Fruit fly (Drosophila melanogaster): Measurements from ENCODE around the gene x16.

x16 gene

dm6 chr2L:6950096-6950495, 30.1 kb upstream of the x16 start, which contains the start of the genes Gas41 and SA1 (continued):
- TF ChIP-seq CG32767 (GFP tag; IDR thresholded peaks at IDR 0.05) (peak; percentile 70; the same call in 1 of the 2 replicates), vnd (GFP tag; IDR thresholded peaks at IDR 0.05; ENCODE audit: partially characterized antibody) (peak; percentile 76), fru (optimal IDR thresholded peaks at IDR 0.05) (no peak), CG32772 (GFP tag; IDR thresholded peaks at IDR 0.05) (peak; percentile 94), Gug (GFP tag; IDR thresholded peaks at IDR 0.05) (peak; percentile 87), CG12219 (GFP tag; optimal IDR thresholded peaks at IDR 0.05) (peak; percentile 69), knrl (GFP tag; IDR thresholded peaks at IDR 0.05; ENCODE audit: partially characterized antibody) (peak; percentile 84), ewg (GFP tag; optimal IDR thresholded peaks at IDR 0.05) (peak; percentile 33), lola (GFP tag; optimal IDR thresholded peaks at IDR 0.05) (peak in 1 of 3 experiments; percentile 90), sc (optimal IDR thresholded peaks at IDR 0.05) (no peak), sc (GFP tag; optimal IDR thresholded peaks at IDR 0.05) (peak; percentile 84), CG42726 (GFP tag; IDR thresholded peaks at IDR 0.05; ENCODE audit: partially characterized antibody) (0 out of 2 replicates have a peak, but pooled peaks have one; percentile 57), tap (tag; optimal IDR thresholded peaks at IDR 0.05) (no peak), CG10267 (tag; optimal IDR thresholded peaks at IDR 0.05) (peak; percentile 83), MBD-R2 (GFP tag; IDR thresholded peaks at IDR 0.05) (peak; percentile 78), Ada2b (GFP tag; IDR thresholded peaks at IDR 0.05) (no peak), Deaf1 (tag; optimal IDR thresholded peaks at IDR 0.05) (no peak), CG18262 (tag; optimal IDR thresholded peaks at IDR 0.05) (peak; percentile 92), CG17361 (GFP tag; IDR thresholded peaks at IDR 0.05) (peak; percentile 95), Hey (tag; optimal IDR thresholded peaks at IDR 0.05) (peak; percentile 46), CG16815 (GFP tag; optimal IDR thresholded peaks at IDR 0.05) (peak; percentile 13), CG13123 (GFP tag; optimal IDR thresholded peaks at IDR 0.05) (peak; percentile 15), CG13424 (tag; optimal IDR thresholded peaks at IDR 0.05) (peak; percentile 96), GATAe (GFP tag; conservative IDR thresholded peaks at IDR 0.05) (no peak; the same call in 1 of the 2 replicates), CG12659 (GFP tag; optimal IDR thresholded peaks at IDR 0.05) (peak; percentile 90), CG34422 (GFP tag; IDR thresholded peaks at IDR 0.05) (peak; percentile 95), ro (GFP tag; IDR thresholded peaks at IDR 0.05) (no peak), cg (GFP tag; optimal IDR thresholded peaks at IDR 0.05) (no peak), CG18619 (GFP tag; optimal IDR thresholded peaks at IDR 0.05) (peak; percentile 22), gce (GFP tag; IDR thresholded peaks at IDR 0.05) (peak; percentile 67; the same call in 1 of the 3 replicates), hkb (optimal IDR thresholded peaks at IDR 0.05) (no peak), hkb (GFP tag; IDR thresholded peaks at IDR 0.05) (no peak), yki (optimal IDR thresholded peaks at IDR 0.05) (no peak), CG10654 (GFP tag; optimal IDR thresholded peaks at IDR 0.05) (peak; percentile 78), dmrt11E (tag; optimal IDR thresholded peaks at IDR 0.05) (peak; percentile 82), CG8359 (GFP tag; optimal IDR thresholded peaks at IDR 0.05; ENCODE audit: borderline replicate concordance) (peak; percentile 18), ab (GFP tag; optimal IDR thresholded peaks at IDR 0.05) (peak; percentile 26), CG2199 (GFP tag; IDR thresholded peaks at IDR 0.05) (peak; percentile 69; the same call in 2 of the 3 replicates), CG2120 (GFP tag; optimal IDR thresholded peaks at IDR 0.05) (peak; percentile 90), CG8290 (GFP tag; optimal IDR thresholded peaks at IDR 0.05) (peak; percentile 80), CG8290 (tag; optimal IDR thresholded peaks at IDR 0.05) (no peak), Dfd (GFP tag; optimal IDR thresholded peaks at IDR 0.05) (no peak), zfh2 (GFP tag; optimal IDR thresholded peaks at IDR 0.05) (peak; percentile 74), CG17385 (GFP tag; optimal IDR thresholded peaks at IDR 0.05) (peak; percentile 99), slp2 (GFP tag; optimal IDR thresholded peaks at IDR 0.05) (no peak), CG7963 (GFP tag; IDR thresholded peaks at IDR 0.05; ENCODE audit: partially characterized antibody) (0 out of 3 replicates have a peak, but pooled peaks have one; percentile 25), CG6272 (GFP tag; IDR thresholded peaks at IDR 0.05) (peak; percentile 96), CG13296 (GFP tag; optimal IDR thresholded peaks at IDR 0.05) (peak; percentile 88), chn (GFP tag; optimal IDR thresholded peaks at IDR 0.05) (peak; percentile 63), ato (GFP tag; IDR thresholded peaks at IDR 0.05; ENCODE audit: partially characterized antibody) (peak; percentile 57; the same call in 1 of the 2 replicates), vvl (GFP tag; IDR thresholded peaks at IDR 0.05) (no peak), crc (GFP tag; optimal IDR thresholded peaks at IDR 0.05) (no peak)

Measured in whole organism, embryonic.